Worm (Caenorhabditis elegans) whole organism, dauer: ENCODE results near the gene srh-67.

Source experiments
- unc-62 ChIP-seq: sonication (generic microtip); optimal IDR thresholded peaks from 2 replicates; lab custom pipeline; 2017; ENCODE audit warnings: missing biosample characterization, missing genetic modification reagents, missing genetic modification characterization

srh-67 gene

ce11 chrII:12508650-12509049 is at the start of gene srh-67:
srh-67 (plus strand) TSS chrII:12508950.
- TF ChIP-seq unc-62 (GFP tag; lab: Kevin White, UChicago), result no peak

DNA sequence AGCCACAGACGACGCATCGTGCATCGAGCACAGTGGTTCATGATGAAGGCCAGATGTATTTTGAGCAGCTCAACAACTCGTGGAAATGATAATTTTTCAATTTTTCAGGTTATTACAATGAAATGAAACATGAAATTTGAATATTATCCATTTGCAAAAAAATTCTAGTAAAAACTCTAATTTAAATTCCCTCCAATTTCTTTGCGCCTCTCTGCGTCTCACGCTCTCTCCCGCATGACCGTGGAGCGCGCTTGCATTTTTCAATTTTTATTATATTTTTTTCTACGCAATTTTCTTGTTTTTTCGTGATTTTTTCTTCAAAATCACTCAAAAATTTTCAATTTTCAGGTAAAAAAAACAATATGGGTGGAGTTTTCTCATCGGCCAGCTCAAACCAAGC is 49.3 kb upstream of the srh-67 start, which contains the start of gene tag-281:
Gene tag-281 (plus strand): TSS at position 340 of the 400 bp plus-strand sequence.
- no peak for TF ChIP-seq unc-62 (GFP tag; lab: Kevin White, UChicago)

DNA sequence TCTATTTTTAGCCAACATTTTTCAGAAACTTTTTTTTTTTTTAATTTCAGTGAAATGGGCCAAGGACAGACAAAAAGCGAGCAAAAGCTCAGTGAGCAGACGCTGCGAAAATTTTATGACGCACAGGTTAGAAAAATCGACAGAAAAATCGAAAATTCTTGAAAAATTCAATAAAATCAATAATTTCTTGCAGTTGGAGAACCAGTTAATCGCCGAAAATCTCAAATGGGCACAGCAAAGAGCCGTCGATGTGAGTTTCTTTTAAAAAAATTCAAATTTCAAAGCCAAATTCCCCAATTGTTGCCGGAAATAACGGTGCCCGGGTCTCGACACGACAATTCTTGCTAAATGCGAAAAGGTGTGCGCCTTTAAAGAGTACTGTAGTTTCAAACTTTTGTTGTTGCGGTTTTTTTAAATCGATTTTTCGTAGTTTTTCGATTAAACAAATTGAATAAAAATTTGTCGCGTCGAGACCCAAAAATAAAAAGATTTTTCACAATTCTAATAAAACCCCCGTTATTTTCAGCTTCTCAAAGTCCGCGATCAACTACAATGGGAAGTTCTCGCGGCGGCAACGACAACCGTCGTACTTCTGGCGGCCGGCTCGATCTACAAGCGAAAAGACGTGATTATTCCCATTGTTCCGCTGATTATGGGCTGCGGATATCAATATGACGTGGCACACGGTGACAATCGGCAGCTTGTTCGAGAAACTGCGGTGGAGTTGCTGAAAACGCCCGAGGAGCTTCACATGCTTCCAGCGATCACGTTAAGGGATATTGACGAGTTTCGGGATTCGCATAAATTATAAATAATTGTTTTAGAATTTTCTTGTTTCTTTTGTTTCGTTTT is 47.9 kb upstream of the srh-67 start, which contains the start of gene tag-280:
Gene tag-280 (plus strand): TSS at position 51 of the 852 bp plus-strand sequence.
- TF ChIP-seq unc-62 (GFP tag; lab: Kevin White, UChicago), result no peak

- no peak for TF ChIP-seq unc-62 (GFP tag; lab: Kevin White, UChicago)
Measured at ce11 chrII:12462244-12462643, 46.5 kb upstream of the srh-67 start, which contains the start of gene F15A4.2. F15A4.2 (plus strand) TSS chrII:12462544.

ce11 chrII:12465557-12465956 is 43.2 kb upstream of the srh-67 start, which contains the start of gene sre-37:
sre-37 (plus strand) TSS chrII:12465857.
- no peak for TF ChIP-seq unc-62 (GFP tag; lab: Kevin White, UChicago)

DNA sequence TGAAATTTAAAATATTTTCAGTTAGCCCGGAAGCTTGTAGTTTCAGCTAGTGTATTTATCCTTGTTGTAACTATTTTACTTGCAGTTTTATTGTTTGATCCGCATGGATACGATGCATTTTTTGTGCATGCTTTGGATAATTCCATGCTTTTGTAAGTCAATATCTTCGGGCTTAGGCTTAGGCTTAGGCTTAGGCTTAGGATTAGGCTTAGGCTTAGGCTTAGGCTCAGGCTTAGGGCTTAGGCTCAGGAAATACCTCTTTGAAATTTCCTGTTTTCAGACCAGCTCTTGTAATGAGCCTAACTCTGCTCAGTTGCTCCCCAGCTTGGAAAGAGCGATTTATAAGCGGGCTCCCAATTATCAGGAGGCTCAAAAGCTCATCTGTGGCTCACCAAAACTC is 41.7 kb upstream of the srh-67 start, which contains the start of gene srg-16:
Gene srg-16 (plus strand): TSS at position 87 of the 400 bp plus-strand sequence.
- TF ChIP-seq unc-62 (GFP tag; lab: Kevin White, UChicago), result no peak

- TF ChIP-seq unc-62 (GFP tag; lab: Kevin White, UChicago), result no peak
Measured at ce11 chrII:12471138-12471855, 37.5 kb upstream of the srh-67 start, which contains the start of the genes F15A4.5 and phat-8. F15A4.5 (minus strand) TSS chrII:12471238. phat-8 (plus strand) TSS chrII:12471805.

DNA sequence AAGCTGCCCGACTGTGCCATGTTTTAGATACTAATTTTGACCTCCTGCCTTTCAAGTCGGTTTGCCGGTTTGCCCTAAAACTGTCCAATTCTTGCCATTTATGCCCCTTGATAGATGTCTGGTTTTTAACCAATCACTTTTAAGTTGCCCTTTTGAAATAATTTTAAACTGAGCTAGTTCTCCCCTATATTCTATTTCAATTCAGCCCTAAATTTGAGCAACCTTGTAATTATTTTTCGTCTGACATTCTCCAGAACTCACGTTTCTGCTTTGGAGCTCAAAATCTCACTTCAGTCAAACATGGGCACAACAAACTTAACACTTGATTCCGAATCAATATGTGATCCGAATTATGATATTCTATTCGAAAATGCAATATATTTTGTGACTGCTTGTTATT is 35.3 kb upstream of the srh-67 start, which contains the start of gene srg-17:
Gene srg-17 (plus strand): TSS at position 301 of the 400 bp plus-strand sequence.
- no peak for TF ChIP-seq unc-62 (GFP tag; lab: Kevin White, UChicago)

DNA sequence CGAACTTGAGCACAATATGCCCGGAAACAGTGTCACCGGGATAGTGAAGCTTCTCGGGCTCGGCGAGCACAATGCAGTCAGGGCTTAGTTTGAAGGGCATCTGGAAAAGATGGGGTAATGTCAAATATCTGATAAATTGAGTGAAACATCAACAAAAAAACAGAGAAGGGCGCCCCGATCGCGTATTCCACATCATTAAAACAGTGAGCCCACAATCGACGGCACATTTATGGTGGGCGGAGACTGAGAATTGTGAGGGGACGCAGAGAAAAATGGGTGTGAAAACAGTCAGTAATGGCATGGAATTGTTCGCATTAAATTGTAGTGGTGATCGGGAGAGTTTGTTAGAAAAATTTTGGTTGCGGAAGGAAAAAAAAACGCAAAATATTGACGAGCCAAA is 27.9 kb upstream of the srh-67 start, which contains the start of gene arrd-9:
Gene arrd-9 (minus strand): TSS at position 101 of the 400 bp plus-strand sequence.
- no peak for TF ChIP-seq unc-62 (GFP tag; lab: Kevin White, UChicago)

DNA sequence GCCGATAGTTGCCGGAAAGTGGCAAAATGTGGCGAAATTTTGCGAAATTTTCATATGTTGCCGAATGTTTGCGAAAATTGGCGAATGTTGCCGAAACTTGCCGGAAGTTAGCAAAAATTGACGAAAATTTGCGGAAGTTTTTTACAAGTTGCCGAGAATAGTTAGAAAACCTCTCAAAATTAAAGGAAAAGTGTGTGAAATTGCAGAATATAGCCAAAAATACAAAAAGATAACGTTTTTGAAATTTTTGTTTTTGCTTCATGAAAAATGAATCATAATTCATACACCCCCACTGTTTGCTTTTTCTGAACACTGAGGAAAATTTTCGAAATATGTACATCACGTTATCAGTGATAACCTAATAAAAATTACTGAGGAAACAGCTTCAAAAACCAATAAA is 27.1 kb upstream of the srh-67 start:
- TF ChIP-seq unc-62 (GFP tag; lab: Kevin White, UChicago), result no peak

DNA sequence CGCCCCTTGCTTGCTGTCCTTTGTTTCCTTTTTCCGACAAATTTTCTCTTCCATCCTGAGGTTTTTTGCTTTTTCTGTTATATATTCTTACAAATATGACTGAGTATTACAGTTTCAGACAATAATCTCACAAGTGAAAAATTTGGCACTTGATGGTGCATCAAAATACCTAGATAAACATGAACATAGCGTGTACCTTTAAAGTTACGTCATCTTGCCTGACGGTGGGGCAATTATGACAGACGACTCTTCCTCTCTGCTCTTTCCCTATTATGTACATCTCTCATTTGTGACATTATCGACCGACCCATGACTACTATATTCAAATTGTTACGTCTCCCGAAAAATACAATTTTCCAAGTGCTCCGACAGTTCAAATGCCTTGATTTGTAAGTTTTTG is 26.1 kb upstream of the srh-67 start, which contains the start of gene fbxb-102:
Gene fbxb-102 (plus strand): TSS at position 301 of the 400 bp plus-strand sequence.
- no peak for TF ChIP-seq unc-62 (GFP tag; lab: Kevin White, UChicago)

ce11 chrII:12485060-12485459 is 23.7 kb upstream of the srh-67 start, which contains the start of gene F15A4.10:
F15A4.10 (minus strand) TSS chrII:12485160.
- no peak for TF ChIP-seq unc-62 (GFP tag; lab: Kevin White, UChicago)

ce11 chrII:12488810-12489209 is 19.9 kb upstream of the srh-67 start:
- no peak for TF ChIP-seq unc-62 (GFP tag; lab: Kevin White, UChicago)

ce11 chrII:12489903-12490302 is 18.8 kb upstream of the srh-67 start, which contains the start of gene T21B4.15:
T21B4.15 (plus strand) TSS chrII:12490203.
- TF ChIP-seq unc-62 (GFP tag; lab: Kevin White, UChicago), result no peak

ce11 chrII:12491936-12492335 is 16.8 kb upstream of the srh-67 start, which contains the start of gene srz-6:
srz-6 (plus strand) TSS chrII:12492236.
- no peak for TF ChIP-seq unc-62 (GFP tag; lab: Kevin White, UChicago)
